Fruit fly (Drosophila melanogaster) whole organism: ENCODE measurements around the gene retinin.

ENCODE experiments used
- CG8478 ChIP-seq: fragments of >200 bp; optimal IDR thresholded peaks from 2 replicates; lab custom pipeline; 2018; ENCODE audit warnings: inconsistent platforms
- Dll ChIP-seq: fragments of >200 bp; optimal IDR thresholded peaks from 2 replicates; lab custom pipeline; 2017
- EcR ChIP-seq, 2 experiments: fragments of >200 bp; optimal IDR thresholded peaks; 2 replicates each; lab custom pipeline; 2017; ENCODE audit warnings: missing biosample characterization in 2 of 2, missing genetic modification characterization in 2 of 2, missing genetic modification reagents in 2 of 2
- usp ChIP-seq: fragments of >200 bp; optimal IDR thresholded peaks from 2 replicates; lab custom pipeline; 2017; ENCODE audit warnings: missing biosample characterization, missing genetic modification characterization, mixed read lengths

dm6 chr3L:16356171-16356765, 24.5 kb downstream of the retinin start:
- TF ChIP-seq Dll: no peak
- no peak for TF ChIP-seq CG8478
- TF ChIP-seq EcR (GFP tag; optimal IDR thresholded peaks at IDR 0.05; lab: Kevin White, UChicago): no peak
- TF ChIP-seq usp (GFP tag; lab: Kevin White, UChicago): no peak
